Fruit fly (Drosophila melanogaster) Kc167 (cell line): ENCODE measurements around the gene Lamtor3.

Experiments
- Myc ChIP-seq: fragments of >200 bp; optimal IDR thresholded peaks from 2 replicates; lab custom pipeline; 2017; ENCODE audit warnings: missing external identifiers
- Sin3A ChIP-seq: fragments of >200 bp; optimal IDR thresholded peaks from 2 replicates; lab custom pipeline; 2018; ENCODE audit warnings: missing external identifiers
- h ChIP-seq: fragments of >200 bp; optimal IDR thresholded peaks from 3 replicates; lab custom pipeline; 2018; ENCODE audit warnings: missing external identifiers
- insv ChIP-seq: fragments of >200 bp; optimal IDR thresholded peaks from 3 replicates; lab custom pipeline; 2018; ENCODE audit warnings: missing external identifiers
- psq ChIP-seq: fragments of >200 bp; optimal IDR thresholded peaks from 2 replicates; lab custom pipeline; 2017; ENCODE audit warnings: missing external identifiers
- ttk ChIP-seq: sonication (Bioruptor generic); optimal IDR thresholded peaks from 2 replicates; lab custom pipeline; 2017; ENCODE audit warnings: missing external identifiers

Gene Lamtor3

DNA sequence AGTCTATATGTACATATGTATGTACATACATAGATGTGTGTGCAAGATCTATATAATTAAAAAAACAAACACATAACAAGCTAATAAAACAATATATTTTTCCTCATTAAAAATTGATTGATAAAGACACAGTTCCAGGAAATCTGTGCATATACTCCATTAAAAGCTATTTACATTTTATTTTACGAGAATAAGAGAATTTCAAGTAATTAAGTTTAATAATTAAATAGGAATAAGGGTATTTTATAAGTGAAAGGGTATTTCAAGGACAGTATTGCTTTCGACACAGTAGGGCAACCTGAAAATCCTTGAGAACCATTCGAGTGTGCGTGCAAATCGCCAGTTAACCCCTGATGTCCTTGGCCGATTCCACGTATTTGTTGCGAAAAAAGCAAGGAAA is 28.4 kb upstream of the Lamtor3 start, which contains the start of gene CG5050:
Gene CG5050 (plus strand): TSS at position 301 of the 400 bp plus-strand sequence.
- TF ChIP-seq insv (lab: Kevin White, UChicago) (no peak), psq (lab: Kevin White, UChicago) (no peak), h (lab: Kevin White, UChicago) (no peak), Myc (lab: Kevin White, UChicago) (no peak), Sin3A (lab: Kevin White, UChicago) (no peak), ttk (lab: Kevin White, UChicago) (no peak)

DNA sequence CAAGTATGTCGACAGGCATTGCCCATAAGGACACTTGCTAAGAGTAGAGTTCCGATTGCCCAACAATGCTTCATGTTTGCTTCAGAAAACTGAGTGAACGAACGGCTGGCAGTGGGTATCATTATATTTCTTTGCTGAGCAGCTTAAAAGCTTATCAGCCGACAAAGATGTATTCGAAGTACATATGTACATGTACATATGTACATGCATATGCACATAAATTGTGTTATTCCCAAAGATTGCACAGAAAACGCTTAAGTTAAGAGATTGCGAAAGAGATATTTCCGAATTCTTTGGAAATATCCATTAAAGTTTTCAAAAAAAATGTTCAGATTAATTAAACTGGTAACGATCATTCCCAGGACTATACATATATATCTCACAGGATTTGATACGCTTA is 25.2 kb upstream of the Lamtor3 start, which contains the start of gene SPH93:
Gene SPH93 (minus strand): TSS at position 101 of the 400 bp plus-strand sequence.
- TF ChIP-seq psq (lab: Kevin White, UChicago), result no peak
- TF ChIP-seq Sin3A (lab: Kevin White, UChicago), result no peak
- TF ChIP-seq ttk (lab: Kevin White, UChicago), result no peak
- TF ChIP-seq insv (lab: Kevin White, UChicago), result no peak
- TF ChIP-seq Myc (lab: Kevin White, UChicago), result no peak
- TF ChIP-seq h (lab: Kevin White, UChicago), result no peak

DNA sequence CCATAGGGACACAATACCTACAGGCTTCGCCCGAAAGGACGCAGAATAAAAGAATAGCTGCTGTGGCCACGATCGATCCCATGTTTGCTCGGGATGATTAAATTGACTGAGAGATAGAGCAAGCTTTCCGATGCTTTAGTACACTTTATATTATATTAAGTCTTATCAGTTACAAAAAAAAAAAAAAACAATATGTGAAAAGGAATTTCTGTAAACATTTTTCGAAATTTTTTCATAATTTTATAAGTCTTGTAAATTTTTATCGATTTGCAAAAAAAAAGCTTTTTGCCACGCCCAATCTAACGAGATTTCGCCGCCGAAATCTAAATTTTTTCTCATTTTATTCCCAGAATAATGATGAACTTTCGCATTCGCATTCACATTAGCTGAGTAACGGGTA is 23.1 kb upstream of the Lamtor3 start, which contains the start of gene CG18563:
Gene CG18563 (minus strand): TSS at position 101 of the 400 bp plus-strand sequence.
- TF ChIP-seq ttk (lab: Kevin White, UChicago) (no peak), Myc (lab: Kevin White, UChicago) (no peak), h (lab: Kevin White, UChicago) (no peak)

DNA sequence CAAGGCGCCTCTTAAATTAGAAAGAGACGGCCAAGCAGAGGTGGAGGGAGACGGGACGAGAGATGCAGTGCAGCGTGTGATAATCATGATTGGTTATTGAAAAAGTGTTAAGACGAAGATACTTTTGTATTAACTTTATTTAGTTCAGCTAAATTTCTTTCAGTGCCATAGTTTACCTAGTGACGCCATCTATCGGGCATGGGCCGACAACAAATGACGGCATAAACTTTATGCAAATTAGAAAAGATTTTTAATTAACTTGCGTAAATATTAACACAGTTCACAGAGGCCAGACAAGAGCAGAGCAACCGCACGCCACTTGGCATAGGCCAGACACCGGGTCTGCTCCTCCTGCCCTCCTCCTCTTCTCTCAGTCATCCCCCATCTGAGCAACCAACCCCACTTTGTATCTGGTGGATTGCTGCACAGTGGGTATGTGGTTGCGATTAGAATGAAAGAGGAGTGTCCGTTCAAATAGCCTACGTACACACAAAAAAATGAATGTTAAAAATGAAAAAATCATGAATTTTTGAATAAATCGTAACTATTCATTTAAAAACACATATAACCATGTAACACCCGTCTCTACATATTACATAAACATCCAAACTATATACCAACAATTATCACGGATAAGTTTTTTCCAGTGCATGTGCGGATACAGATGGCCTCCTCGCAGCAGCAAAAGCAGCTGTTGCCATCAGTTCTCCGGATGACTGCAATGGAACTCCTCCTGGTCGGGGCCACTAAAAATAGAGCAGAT is 14.9 kb upstream of the Lamtor3 start:
- TF ChIP-seq Myc (lab: Kevin White, UChicago) (no peak), Sin3A (lab: Kevin White, UChicago) (no peak), insv (lab: Kevin White, UChicago) (no peak), psq (lab: Kevin White, UChicago) (no peak), h (lab: Kevin White, UChicago) (no peak), ttk (lab: Kevin White, UChicago) (no peak)

DNA sequence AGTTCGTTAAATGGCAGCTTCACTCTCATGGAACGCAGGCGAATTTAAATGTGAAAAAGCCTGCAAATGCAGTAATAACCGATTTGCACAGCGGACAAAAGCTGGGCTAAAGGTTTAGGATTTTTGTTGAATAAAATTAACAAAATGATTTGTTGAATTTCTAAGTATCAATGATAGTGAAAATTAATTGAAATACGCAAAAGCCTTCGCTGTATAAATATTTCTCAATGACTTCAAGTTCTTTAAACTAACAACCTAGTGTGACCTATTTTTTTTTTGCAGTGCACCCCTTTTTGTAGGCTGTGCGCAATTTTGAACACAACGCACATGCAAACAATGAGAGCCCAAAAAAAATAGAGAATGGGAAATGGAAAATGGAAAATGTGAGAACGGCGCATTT is 14.1 kb upstream of the Lamtor3 start:
- TF ChIP-seq Sin3A (lab: Kevin White, UChicago) (no peak), h (lab: Kevin White, UChicago) (no peak), ttk (lab: Kevin White, UChicago) (no peak), insv (lab: Kevin White, UChicago) (no peak), psq (lab: Kevin White, UChicago) (no peak), Myc (lab: Kevin White, UChicago) (no peak)

DNA sequence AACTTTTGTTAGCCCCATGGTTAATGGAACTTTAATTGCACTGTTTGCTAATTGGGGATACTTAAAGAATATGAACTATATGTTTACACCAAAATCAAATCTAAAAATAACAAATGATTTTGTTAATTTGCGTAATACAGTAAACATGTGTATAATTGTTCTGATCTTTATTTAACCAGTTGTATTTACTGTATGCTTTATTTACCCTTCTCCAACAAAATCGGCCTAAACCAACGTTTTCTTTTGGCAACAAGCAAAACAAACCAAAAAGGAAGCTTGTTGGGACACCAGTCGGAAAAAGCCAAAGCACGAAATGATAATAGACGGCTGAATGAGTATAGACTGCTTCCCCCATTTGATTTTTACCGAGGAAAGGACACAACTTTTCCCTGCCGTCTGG is 10.4 kb upstream of the Lamtor3 start:
- TF ChIP-seq ttk (lab: Kevin White, UChicago) (no peak), Myc (lab: Kevin White, UChicago) (no peak), h (lab: Kevin White, UChicago) (no peak), insv (lab: Kevin White, UChicago) (no peak), psq (lab: Kevin White, UChicago) (no peak), Sin3A (lab: Kevin White, UChicago) (no peak)

DNA sequence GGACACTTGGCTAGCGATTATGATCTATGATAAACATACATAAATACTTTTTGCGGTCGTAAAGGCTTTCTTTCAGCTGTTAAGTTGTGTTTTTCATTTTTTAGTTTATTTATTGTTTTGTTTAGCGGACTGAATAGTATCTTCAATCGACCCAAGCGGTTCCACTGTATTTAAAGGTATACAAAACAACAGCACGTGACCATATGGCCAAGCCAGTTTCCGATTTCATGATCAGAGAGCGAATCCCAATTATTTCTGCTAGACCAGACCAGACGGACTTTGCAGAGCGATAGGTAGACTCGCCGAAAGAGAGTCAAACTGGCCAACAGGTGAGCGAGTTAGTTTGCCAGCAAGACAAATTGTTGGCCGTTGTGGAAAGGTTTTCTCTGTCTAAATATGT is 9.5 kb upstream of the Lamtor3 start, which contains the start of gene Sgt:
Gene Sgt (plus strand): TSS at position 80 of the 400 bp plus-strand sequence.
- TF ChIP-seq h (lab: Kevin White, UChicago) (no peak), Sin3A (lab: Kevin White, UChicago) (no peak), psq (lab: Kevin White, UChicago) (no peak), ttk (lab: Kevin White, UChicago) (no peak), insv (lab: Kevin White, UChicago) (no peak), Myc (lab: Kevin White, UChicago) (no peak)

DNA sequence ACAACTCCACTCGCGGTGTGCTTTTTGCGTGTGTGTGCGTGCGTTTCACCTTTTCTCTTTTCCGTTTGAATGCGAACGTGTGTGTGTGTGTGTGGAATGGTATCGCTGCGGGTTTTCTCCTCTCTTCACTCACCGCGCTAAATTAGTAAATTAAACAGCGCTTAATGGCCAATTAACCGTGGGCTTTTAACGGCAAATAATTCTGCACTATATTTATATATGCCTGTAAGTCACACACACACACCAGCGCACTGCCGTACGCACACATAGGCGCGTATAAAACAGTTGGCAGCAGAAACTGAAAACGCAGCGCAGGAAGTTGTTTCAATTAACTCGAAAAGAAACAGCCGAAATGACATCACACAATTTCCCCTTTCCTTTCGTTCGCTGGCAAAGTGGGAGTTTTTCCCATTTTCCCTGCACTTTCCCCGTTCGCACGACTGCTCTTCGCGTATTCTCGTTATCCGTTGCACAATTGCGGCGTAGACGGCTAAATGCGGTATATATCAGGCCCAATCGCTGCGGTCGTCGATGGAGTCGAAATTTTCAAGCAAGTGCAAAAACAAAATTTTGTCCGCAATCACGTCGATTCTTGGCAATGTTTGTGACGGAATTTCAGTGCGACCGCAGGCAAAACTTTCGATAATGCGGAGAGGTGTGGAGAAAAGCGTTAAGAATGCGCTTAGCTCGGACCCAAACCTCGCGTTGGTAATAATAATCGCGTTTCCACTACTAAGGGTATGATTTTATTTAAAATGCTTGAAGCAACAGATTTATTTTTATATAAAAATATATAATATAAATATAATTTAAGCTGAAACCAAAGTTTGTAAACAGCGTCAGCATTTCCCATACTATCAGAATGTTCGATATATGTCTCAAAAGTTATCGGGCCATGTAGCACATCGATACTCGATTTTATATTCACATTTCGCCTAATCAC is 8.2 kb upstream of the Lamtor3 start, which contains the start of gene BicD:
Gene BicD (minus strand): TSS at position 634 of the 943 bp plus-strand sequence.
- TF ChIP-seq insv (lab: Kevin White, UChicago), result no peak
- TF ChIP-seq ttk (lab: Kevin White, UChicago), result no peak
- no peak for TF ChIP-seq psq (lab: Kevin White, UChicago)
- no peak for TF ChIP-seq h (lab: Kevin White, UChicago)
- no peak for TF ChIP-seq Myc (lab: Kevin White, UChicago)
- no peak for TF ChIP-seq Sin3A (lab: Kevin White, UChicago)

DNA sequence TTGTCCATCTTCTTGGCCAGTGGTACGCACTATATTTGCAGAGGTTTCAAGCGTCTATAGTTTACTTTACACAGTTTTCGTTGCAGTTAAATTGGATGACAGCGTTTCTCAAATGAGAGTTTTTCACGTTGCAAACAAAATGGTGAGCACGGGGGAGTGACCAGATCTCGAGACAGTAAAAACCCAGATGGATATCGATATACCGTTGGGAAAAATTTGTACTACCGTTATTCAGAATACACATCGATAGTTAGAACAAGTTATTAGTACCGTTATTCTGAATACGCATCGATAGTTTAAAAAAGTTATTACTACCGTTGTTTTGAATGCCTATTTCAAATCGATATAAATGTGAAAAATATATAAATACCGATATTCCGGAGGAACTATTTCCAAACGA is 3.3 kb upstream of the Lamtor3 start, which contains the start of gene cass:
Gene cass (minus strand): TSS at position 179 of the 400 bp plus-strand sequence.
- TF ChIP-seq Sin3A (lab: Kevin White, UChicago) (no peak), Myc (lab: Kevin White, UChicago) (no peak), insv (lab: Kevin White, UChicago) (no peak), psq (lab: Kevin White, UChicago) (no peak), ttk (lab: Kevin White, UChicago) (no peak), h (lab: Kevin White, UChicago) (no peak)

DNA sequence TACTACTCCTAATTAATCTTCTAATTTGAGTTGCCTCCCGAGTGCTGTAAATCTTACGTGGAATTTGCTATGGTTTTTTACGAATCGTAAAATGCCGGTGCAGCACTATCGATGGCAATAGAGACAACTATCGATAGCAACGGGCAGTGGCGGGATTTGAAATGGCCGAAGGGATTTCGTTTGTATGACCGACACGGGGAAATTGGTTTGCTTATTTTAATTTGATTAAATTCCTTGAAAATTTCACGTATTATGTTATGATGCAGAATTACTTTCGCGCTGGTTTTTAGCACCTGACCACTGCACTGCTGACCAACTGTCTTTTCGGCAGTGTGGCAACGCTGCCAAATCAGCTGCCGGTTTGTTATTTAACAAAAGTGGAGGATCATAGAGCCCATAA is 3.1 kb downstream of the Lamtor3 start, which contains the start of the genes GCS2beta and CG5131:
Gene GCS2beta (minus strand): TSS at position 134 of the 400 bp plus-strand sequence.
Gene CG5131 (plus strand): TSS at position 328 of the 400 bp plus-strand sequence.
- TF ChIP-seq psq (lab: Kevin White, UChicago) (no peak), ttk (lab: Kevin White, UChicago) (no peak), insv (lab: Kevin White, UChicago) (no peak), Sin3A (lab: Kevin White, UChicago) (no peak), h (lab: Kevin White, UChicago) (no peak), Myc (lab: Kevin White, UChicago) (no peak)
